Worm (Caenorhabditis elegans) whole organism, mixed stage, embryonic: ENCODE results near the gene chtb-3.

Experiments
- ceh-43 ChIP-seq: fragments of 200-800 bp; sonication (Bioruptor generic); optimal IDR thresholded peaks from 2 replicates; lab custom pipeline; 2018; ENCODE audit warnings: mild to moderate bottlenecking, missing genetic modification characterization, moderate library complexity, missing compliant biosample characterization
- elt-3 ChIP-seq: fragments of 150-350 bp; optimal IDR thresholded peaks from 2 replicates; lab custom pipeline; 2014; ENCODE audit warnings: missing biosample characterization, missing genetic modification characterization
- lin-13 ChIP-seq: fragments of 150-350 bp; optimal IDR thresholded peaks from 2 replicates; lab custom pipeline; 2014; ENCODE audit warnings: missing biosample characterization, missing genetic modification characterization
- mls-2 ChIP-seq: sonication (generic microtip); optimal IDR thresholded peaks from 2 replicates; lab custom pipeline; 2016; ENCODE audit warnings: mild to moderate bottlenecking, missing genetic modification characterization, moderate library complexity, missing compliant biosample characterization
- nhr-12 ChIP-seq: fragments of 150-350 bp; optimal IDR thresholded peaks from 2 replicates; lab custom pipeline; 2014; ENCODE audit warnings: missing biosample characterization, missing genetic modification characterization
- nhr-237 ChIP-seq: fragments of 150-350 bp; optimal IDR thresholded peaks from 2 replicates; lab custom pipeline; 2014; ENCODE audit warnings: missing biosample characterization, missing genetic modification characterization
- nhr-28 ChIP-seq: fragments of 150-350 bp; optimal IDR thresholded peaks from 2 replicates; lab custom pipeline; 2014; ENCODE audit warnings: missing biosample characterization, missing genetic modification characterization
- nhr-76 ChIP-seq: sonication (generic microtip); optimal IDR thresholded peaks from 2 replicates; lab custom pipeline; 2017; ENCODE audit warnings: missing biosample characterization, missing genetic modification characterization
- pha-4 ChIP-seq: fragments of 150-350 bp; optimal IDR thresholded peaks from 2 replicates; lab custom pipeline; 2018; ENCODE audit warnings: missing biosample characterization, missing genetic modification reagents, missing genetic modification characterization

DNA sequence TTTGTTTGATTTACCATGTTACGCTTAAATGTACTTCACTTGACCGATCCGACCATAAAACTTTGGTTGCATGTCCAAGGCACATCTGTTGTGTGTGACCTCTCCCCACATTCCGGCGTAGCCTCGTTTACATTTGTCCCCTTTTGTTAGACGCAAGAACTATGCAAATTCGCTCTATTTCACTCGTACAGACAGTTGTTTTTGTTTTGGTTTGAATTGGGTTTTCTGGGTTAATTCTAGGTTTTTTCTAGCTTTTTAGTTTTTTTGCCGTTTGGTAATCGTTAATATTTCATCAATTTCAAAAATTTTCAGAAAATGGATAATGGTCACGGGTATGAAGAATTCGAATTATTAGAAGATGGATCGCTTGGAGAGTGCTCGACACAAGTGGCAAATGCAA is 26.6 kb downstream of the chtb-3 start, which contains the start of gene mom-1:
- TF ChIP-seq nhr-237 (no peak), pha-4 (tag; lab: Kevin White, UChicago) (no peak), elt-3 (no peak), nhr-28 (tag; lab: Kevin White, UChicago) (no peak), ceh-43 (GFP tag; lab: Kevin White, UChicago) (no peak), nhr-76 (no peak), nhr-12 (tag; lab: Kevin White, UChicago) (no peak), mls-2 (no peak), lin-13 (no peak)
